Fruit fly (Drosophila melanogaster) whole organism, prepupa: Measurements from ENCODE around the gene Kdm5.
A peak's percentile ranks its signal among the peaks of the same experiment; 100 is the strongest.

Source experiments
- Blimp-1 ChIP-seq: fragments of 200-800 bp; sonication (Bioruptor generic); optimal IDR thresholded peaks from 3 replicates; lab custom pipeline; 2017; ENCODE audit warnings: missing biosample characterization, missing genetic modification characterization, mild to moderate bottlenecking, moderate library complexity, missing genetic modification reagents
- CG10669 ChIP-seq: fragments of 200-800 bp; sonication (Bioruptor generic); optimal IDR thresholded peaks from 3 replicates; lab custom pipeline; 2018; ENCODE audit warnings: missing biosample characterization, mild to moderate bottlenecking, missing genetic modification characterization, moderate library complexity
- CG11762 ChIP-seq: fragments of 200-800 bp; sonication (Bioruptor generic); optimal IDR thresholded peaks from 3 replicates; lab custom pipeline; 2016; ENCODE audit warnings: missing biosample characterization, missing genetic modification characterization; ENCODE audit not compliant: insufficient read depth
- CG15336 ChIP-seq: fragments of 200-800 bp; sonication (Bioruptor generic); IDR thresholded peaks from 2 replicates; pipeline ENCODE4 v1.3.6; 2022; ENCODE audit warnings: missing biosample characterization, missing genetic modification characterization
- CG1621 ChIP-seq: fragments of 200-800 bp; sonication (Bioruptor generic); optimal IDR thresholded peaks from 3 replicates; lab custom pipeline; 2018; ENCODE audit warnings: missing biosample characterization, mild to moderate bottlenecking, missing genetic modification characterization
- CG3032 ChIP-seq: fragments of 200-800 bp; optimal IDR thresholded peaks from 2 replicates; lab custom pipeline; 2019; ENCODE audit warnings: missing biosample characterization, mild to moderate bottlenecking, missing genetic modification characterization, moderate library complexity
- CG31627 ChIP-seq: fragments of 200-800 bp; sonication (Bioruptor generic); optimal IDR thresholded peaks from 3 replicates; lab custom pipeline; 2016; ENCODE audit warnings: missing biosample characterization, missing genetic modification characterization
- CG32006 ChIP-seq: fragments of 200-800 bp; sonication (Bioruptor generic); optimal IDR thresholded peaks from 3 replicates; lab custom pipeline; 2017; ENCODE audit warnings: missing biosample characterization, mild to moderate bottlenecking, missing genetic modification characterization
- CG34406 ChIP-seq: fragments of 200-800 bp; sonication (Bioruptor generic); optimal IDR thresholded peaks from 3 replicates; lab custom pipeline; 2016; ENCODE audit warnings: missing biosample characterization, missing genetic modification characterization
- CG3919 ChIP-seq: fragments of 200-800 bp; sonication (Bioruptor generic); optimal IDR thresholded peaks from 3 replicates; lab custom pipeline; 2016; ENCODE audit warnings: missing biosample characterization, missing genetic modification characterization
- CG6163 ChIP-seq: fragments of 200-800 bp; sonication (Bioruptor generic); IDR thresholded peaks from 3 replicates; pipeline ENCODE4 v1.3.6; 2022; ENCODE audit warnings: missing biosample characterization, missing genetic modification characterization
- CG6276 ChIP-seq: fragments of 200-800 bp; sonication (Bioruptor generic); optimal IDR thresholded peaks from 2 replicates; lab custom pipeline; 2017; ENCODE audit warnings: missing biosample characterization, mild to moderate bottlenecking, missing genetic modification characterization
- CG6792 ChIP-seq: fragments of 200-800 bp; sonication (Bioruptor generic); optimal IDR thresholded peaks from 3 replicates; lab custom pipeline; 2016; ENCODE audit warnings: missing biosample characterization, missing genetic modification characterization
- CG6808 ChIP-seq: fragments of 200-800 bp; sonication (Bioruptor generic); optimal IDR thresholded peaks from 3 replicates; lab custom pipeline; 2017; ENCODE audit warnings: missing biosample characterization, missing genetic modification characterization, mild to moderate bottlenecking, moderate library complexity, missing genetic modification reagents
- CG8119 ChIP-seq: fragments of 200-800 bp; sonication (Bioruptor generic); IDR thresholded peaks from 3 replicates; pipeline ENCODE4 v1.3.6; 2022; ENCODE audit warnings: missing biosample characterization, missing genetic modification characterization
- CG8319 ChIP-seq: fragments of 200-800 bp; sonication (Bioruptor generic); optimal IDR thresholded peaks from 3 replicates; lab custom pipeline; 2016; ENCODE audit warnings: missing biosample characterization, missing genetic modification characterization
- CG9139 ChIP-seq: fragments of 200-800 bp; sonication (Bioruptor generic); optimal IDR thresholded peaks from 3 replicates; lab custom pipeline; 2017; ENCODE audit warnings: missing biosample characterization, mild to moderate bottlenecking, missing genetic modification characterization
- Eip75B ChIP-seq: fragments of 200-800 bp; sonication (Bioruptor generic); optimal IDR thresholded peaks from 3 replicates; lab custom pipeline; 2016; ENCODE audit warnings: missing biosample characterization, missing genetic modification characterization
- Eip78C ChIP-seq: fragments of 200-800 bp; sonication (Bioruptor generic); peaks from one replicate; lab custom pipeline; 2016; ENCODE audit warnings: missing biosample characterization, missing genetic modification characterization
- Eip93F ChIP-seq: fragments of 200-800 bp; sonication (Bioruptor generic); optimal IDR thresholded peaks from 2 replicates; lab custom pipeline; 2016; ENCODE audit warnings: missing biosample characterization, mild to moderate bottlenecking, missing genetic modification characterization
- Ets96B ChIP-seq: fragments of 200-800 bp; optimal IDR thresholded peaks from 2 replicates; lab custom pipeline; 2019; ENCODE audit warnings: missing biosample characterization, mild to moderate bottlenecking, missing genetic modification characterization, moderate library complexity
- Gug ChIP-seq: fragments of 200-800 bp; sonication (Bioruptor generic); IDR thresholded peaks from 2 replicates; pipeline ENCODE4 v1.3.6; 2022; ENCODE audit warnings: missing biosample characterization, missing genetic modification characterization
- Hr39 ChIP-seq: fragments of 200-800 bp; sonication (Bioruptor generic); optimal IDR thresholded peaks from 2 replicates; lab custom pipeline; 2016; ENCODE audit warnings: missing biosample characterization, missing genetic modification characterization
- Hr4 ChIP-seq: fragments of 200-800 bp; sonication (Bioruptor generic); optimal IDR thresholded peaks from 3 replicates; lab custom pipeline; 2016; ENCODE audit warnings: missing biosample characterization, missing genetic modification characterization
- Met ChIP-seq: fragments of 200-800 bp; sonication (Bioruptor generic); optimal IDR thresholded peaks from 3 replicates; lab custom pipeline; 2016; ENCODE audit warnings: missing biosample characterization, missing genetic modification characterization
- Sox102F ChIP-seq: fragments of 200-800 bp; sonication (Bioruptor generic); optimal IDR thresholded peaks from 2 replicates; lab custom pipeline; 2016; ENCODE audit warnings: missing biosample characterization, mild to moderate bottlenecking, missing genetic modification characterization
- Sox14 ChIP-seq: fragments of 200-800 bp; sonication (Bioruptor generic); optimal IDR thresholded peaks from 3 replicates; lab custom pipeline; 2016; ENCODE audit warnings: missing biosample characterization, missing genetic modification characterization
- cyc ChIP-seq: fragments of 200-800 bp; sonication (Bioruptor generic); optimal IDR thresholded peaks from 3 replicates; lab custom pipeline; 2016; ENCODE audit warnings: missing biosample characterization, missing genetic modification characterization
- esn ChIP-seq: fragments of 200-800 bp; sonication (Bioruptor generic); optimal IDR thresholded peaks from 2 replicates; lab custom pipeline; 2016; ENCODE audit warnings: missing biosample characterization, mild to moderate bottlenecking, missing genetic modification characterization, moderate library complexity
- lz ChIP-seq: fragments of 200-800 bp; sonication (Bioruptor generic); optimal IDR thresholded peaks from 3 replicates; lab custom pipeline; 2016; ENCODE audit warnings: missing biosample characterization, missing genetic modification characterization
- net ChIP-seq: fragments of 200-800 bp; sonication (Bioruptor generic); optimal IDR thresholded peaks from 3 replicates; lab custom pipeline; 2016; ENCODE audit warnings: missing biosample characterization, missing genetic modification characterization
- pdm3 ChIP-seq: fragments of 200-800 bp; sonication (Bioruptor generic); optimal IDR thresholded peaks from 3 replicates; lab custom pipeline; 2016; ENCODE audit warnings: missing biosample characterization, missing genetic modification characterization
- salr ChIP-seq, 2 experiments: fragments of 200-800 bp; sonication (Bioruptor generic); optimal IDR thresholded peaks; 3 replicates each; lab custom pipeline; 2016 to 2018; ENCODE audit warnings: missing biosample characterization in 2 of 2, missing genetic modification characterization in 2 of 2, mild to moderate bottlenecking in 1 of 2
- spab ChIP-seq: fragments of 200-800 bp; sonication (Bioruptor generic); optimal IDR thresholded peaks from 2 replicates; lab custom pipeline; 2017; ENCODE audit warnings: missing biosample characterization, mild to moderate bottlenecking, missing genetic modification characterization, missing genetic modification reagents
- ss ChIP-seq, 2 experiments: fragments of 200-800 bp; sonication (Bioruptor generic); optimal IDR thresholded peaks; 2 replicates in 1 of 2; 3 replicates in 1 of 2; lab custom pipeline; 2017 to 2018; ENCODE audit warnings: mild to moderate bottlenecking in 2 of 2, missing biosample characterization in 2 of 2, missing genetic modification characterization in 2 of 2, moderate library complexity in 1 of 2
- svp ChIP-seq: fragments of 200-800 bp; sonication (Bioruptor generic); peaks from one replicate; lab custom pipeline; 2016; ENCODE audit warnings: missing biosample characterization, missing genetic modification characterization
- topi ChIP-seq: fragments of 200-800 bp; sonication (Bioruptor generic); optimal IDR thresholded peaks from 3 replicates; lab custom pipeline; 2016; ENCODE audit warnings: missing biosample characterization, missing genetic modification characterization
- vri ChIP-seq: fragments of 200-800 bp; sonication (Bioruptor generic); optimal IDR thresholded peaks from 3 replicates; lab custom pipeline; 2016; ENCODE audit warnings: missing biosample characterization, mild to moderate bottlenecking, missing genetic modification characterization

Gene Kdm5

dm6 chr2L:5999247-5999646 lies at the start of gene Kdm5 (continued):
- TF ChIP-seq CG6808 (GFP tag; lab: Kevin White, UChicago) (no peak), Sox14 (GFP tag; lab: Kevin White, UChicago) (peak; percentile 41), cyc (no peak), Met (GFP tag; lab: Kevin White, UChicago) (peak; percentile 17), svp (GFP tag; lab: Kevin White, UChicago) (peak; percentile 96)

- TF ChIP-seq CG8119 (GFP tag; lab: Robert Waterston, UW), result no peak
- TF ChIP-seq CG6276, result no peak
- no peak for TF ChIP-seq Eip93F (GFP tag; lab: Kevin White, UChicago)
- no peak for TF ChIP-seq CG34406 (GFP tag; lab: Kevin White, UChicago)
Observed at dm6 chr2L:6048542-6048941, 49.2 kb upstream of the Kdm5 start, which contains the start of the genes CG34179 and slmo. Gene CG34179 (minus strand): TSS chr2L:6048706. Gene slmo (minus strand): TSS chr2L:6048706.

- TF ChIP-seq Sox102F (GFP tag; lab: Kevin White, UChicago) (peak; percentile 28), CG32006 (GFP tag; lab: Kevin White, UChicago) (peak; percentile 19), Hr39 (peak; percentile 30), topi (GFP tag; lab: Kevin White, UChicago) (peak; percentile 29), pdm3 (no peak), ss (GFP tag; optimal IDR thresholded peaks at IDR 0.05; lab: Kevin White, UChicago) (peak in 1 of 2 experiments; percentile 15), CG9139 (GFP tag; lab: Kevin White, UChicago) (no peak), CG11762 (no peak), CG3032 (tag; lab: Kevin White, UChicago) (peak; percentile 15), Gug (GFP tag; lab: Robert Waterston, UW) (no peak), net (GFP tag; lab: Kevin White, UChicago) (peak; percentile 46), cyc (peak; percentile 25), vri (GFP tag; lab: Kevin White, UChicago) (peak; percentile 64), Eip75B (peak; percentile 17), CG31627 (GFP tag; lab: Kevin White, UChicago) (peak; percentile 32), Sox14 (GFP tag; lab: Kevin White, UChicago) (peak; percentile 29), Hr4 (GFP tag; lab: Kevin White, UChicago) (peak; percentile 12), esn (GFP tag; lab: Kevin White, UChicago) (peak; percentile 26), CG10669 (GFP tag; lab: Kevin White, UChicago) (no peak), Blimp-1 (GFP tag; lab: Kevin White, UChicago) (peak; percentile 51), salr (GFP tag; optimal IDR thresholded peaks at IDR 0.05; lab: Kevin White, UChicago) (peak in 1 of 2 experiments; percentile 8), CG3919 (peak; percentile 62), Met (GFP tag; lab: Kevin White, UChicago) (peak; percentile 7), CG1621 (peak; percentile 22), CG6792 (peak; percentile 11), CG34406 (GFP tag; lab: Kevin White, UChicago) (no peak), Eip78C (GFP tag; lab: Kevin White, UChicago) (peak; percentile 43), CG8319 (GFP tag; lab: Kevin White, UChicago) (peak; percentile 14), svp (GFP tag; lab: Kevin White, UChicago) (peak; percentile 97), Ets96B (tag; lab: Kevin White, UChicago) (no peak), CG15336 (GFP tag; lab: Robert Waterston, UW) (peak; percentile 32; the same call in 1 of the 2 replicates), spab (no peak), CG6163 (GFP tag; lab: Robert Waterston, UW) (peak; percentile 58; the same call in 2 of the 3 replicates), lz (GFP tag; lab: Kevin White, UChicago) (peak; percentile 18)
Observed at dm6 chr2L:6047528-6048160, 48.3 kb upstream of the Kdm5 start, which contains the start of gene IPIP. Gene IPIP (plus strand): TSS chr2L:6048002.
